Worm (Caenorhabditis elegans): ENCODE measurements around the gene hpo-12.

The hpo-12 gene

DNA sequence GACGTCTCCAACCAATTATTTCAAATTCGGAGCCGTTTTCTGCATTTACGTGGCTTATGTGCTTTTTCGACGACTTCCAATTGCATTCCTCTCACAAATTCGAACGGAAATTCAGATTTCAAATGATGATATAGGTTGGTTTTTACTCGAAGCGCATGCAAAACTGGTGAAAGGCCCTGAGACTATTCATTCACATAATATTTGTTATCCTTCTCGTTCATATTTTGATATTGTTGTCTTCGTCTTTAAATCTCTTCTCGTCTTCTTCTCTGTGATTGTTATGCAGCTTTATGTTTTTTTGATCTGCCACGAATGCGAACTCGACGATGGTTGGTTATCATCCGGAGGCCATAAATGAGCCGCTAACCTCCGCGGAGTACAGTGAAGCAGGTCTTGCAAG is at the start of gene hpo-12:
Gene hpo-12, plus strand, starts transcription at position 301 of the 400 bp plus-strand sequence.
- no peak for TF ChIP-seq lin-14 (GFP tag; optimal IDR thresholded peaks at IDR 0.05)
- no peak for TF ChIP-seq ceh-82 (tag; optimal IDR thresholded peaks at IDR 0.05)
- TF ChIP-seq hpl-2 (GFP tag; optimal IDR thresholded peaks at IDR 0.05): no peak
- no peak for TF ChIP-seq nhr-85 (tag)
- no peak for TF ChIP-seq lin-35 (GFP tag; optimal IDR thresholded peaks at IDR 0.05)
- no peak for TF ChIP-seq isw-1 (GFP tag; IDR thresholded peaks at IDR 0.05)
- TF ChIP-seq ztf-4 (tag; optimal IDR thresholded peaks at IDR 0.05): no peak

DNA sequence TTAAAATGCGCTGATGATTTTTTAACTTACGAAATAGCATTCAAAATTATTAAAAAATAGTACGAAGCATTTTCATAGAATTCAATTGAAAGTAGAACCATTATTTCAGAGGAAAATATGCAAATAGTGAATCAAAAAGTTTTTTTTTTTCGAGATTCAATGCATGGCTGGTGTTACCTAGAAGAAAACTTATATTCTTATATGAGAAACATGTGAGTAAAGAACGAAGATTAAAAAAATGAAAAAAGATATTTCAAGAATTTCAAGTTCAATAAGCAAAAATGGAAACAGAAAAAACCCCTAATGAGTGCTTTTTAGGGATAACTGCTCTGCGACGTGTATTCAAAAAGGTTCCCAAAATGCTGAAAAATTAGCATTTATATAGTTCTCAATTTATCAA is 47.0 kb upstream of the hpo-12 start, which contains the start of gene sre-16:
Gene sre-16, minus strand, starts transcription at position 101 of the 400 bp plus-strand sequence.
- no peak for TF ChIP-seq dpl-1 (GFP tag; optimal IDR thresholded peaks at IDR 0.05)
- TF ChIP-seq unc-98 (GFP tag; IDR thresholded peaks at IDR 0.05): no peak
- peak; percentile 31 for TF ChIP-seq fkh-8 (tag; optimal IDR thresholded peaks at IDR 0.05)

DNA sequence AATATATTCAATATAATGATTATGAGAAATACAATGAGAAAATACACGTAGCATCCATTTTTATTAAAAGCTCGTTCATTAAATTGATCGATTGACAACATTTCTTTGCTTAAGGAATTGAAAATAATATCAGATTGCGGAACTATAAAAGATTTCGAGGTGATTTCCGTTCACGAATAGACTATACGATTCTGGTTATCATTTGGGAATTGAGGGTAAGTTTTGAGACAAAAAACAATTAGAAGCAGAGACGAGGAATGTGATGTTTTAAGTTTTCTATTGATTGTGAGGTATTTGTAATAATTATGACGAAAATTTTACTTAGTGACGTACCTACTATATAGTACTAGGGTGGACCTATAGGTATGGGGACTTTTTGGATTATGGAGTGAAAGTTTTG is 44.1 kb upstream of the hpo-12 start, which contains the start of gene sre-19:
Gene sre-19, minus strand, starts transcription at position 101 of the 400 bp plus-strand sequence.
- TF ChIP-seq lin-13 (GFP tag; optimal IDR thresholded peaks at IDR 0.05) (no peak), nhr-47 (tag; optimal IDR thresholded peaks at IDR 0.05) (no peak), mef-2 (tag; optimal IDR thresholded peaks at IDR 0.05) (no peak), C34B4.2 (tag; optimal IDR thresholded peaks at IDR 0.05) (no peak), mab-9 (GFP tag; IDR thresholded peaks at IDR 0.05) (no peak)

DNA sequence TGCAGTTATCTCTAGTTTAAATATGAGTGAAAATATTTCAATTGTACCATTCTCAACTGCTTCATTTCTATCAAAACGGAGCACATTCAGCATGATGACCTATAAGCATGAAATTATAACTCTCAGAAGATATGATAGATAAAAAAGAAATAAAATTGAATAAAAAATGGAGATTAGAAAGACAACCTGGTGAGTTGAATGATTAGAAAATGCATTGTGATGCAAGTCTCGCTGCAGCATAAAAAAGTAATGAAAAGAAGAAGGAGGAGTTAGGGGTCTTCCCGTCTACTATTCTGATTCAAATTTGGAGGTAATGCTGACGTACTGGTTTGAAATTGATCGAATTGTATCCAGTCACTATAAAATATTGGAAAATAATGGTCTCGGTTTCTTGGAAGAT is 38.3 kb upstream of the hpo-12 start, which contains the start of gene sre-15:
Gene sre-15, minus strand, starts transcription at position 101 of the 400 bp plus-strand sequence.
- TF ChIP-seq egl-27 (tag; optimal IDR thresholded peaks at IDR 0.05) (no peak), efl-1 (optimal IDR thresholded peaks at IDR 0.05) (no peak), efl-1 (GFP tag; optimal IDR thresholded peaks at IDR 0.05 in 1 of 2) (peak in 1 of 2 experiments; percentile 58), hpl-2 (GFP tag; optimal IDR thresholded peaks at IDR 0.05) (no peak), dsc-1 (tag; optimal IDR thresholded peaks at IDR 0.05) (peak; percentile 6)

DNA sequence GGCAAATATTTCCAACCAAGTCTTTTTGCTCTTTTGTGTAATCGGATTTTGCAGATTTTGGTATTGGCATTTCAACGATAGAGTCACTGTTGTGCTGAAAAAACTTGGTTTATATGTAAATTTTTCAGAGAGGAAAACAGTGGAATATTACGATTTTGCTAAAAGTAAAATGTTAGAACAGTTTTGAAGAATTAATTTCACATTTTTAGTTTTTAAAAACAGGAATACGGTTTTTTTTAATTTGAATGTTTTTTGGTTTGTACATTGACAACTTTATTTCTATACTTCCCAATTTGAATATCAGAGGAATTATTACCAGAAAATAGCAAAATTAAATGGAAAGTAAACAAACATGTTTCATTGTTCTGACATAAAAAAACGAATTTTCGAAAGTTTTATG is 30.4 kb upstream of the hpo-12 start, which contains the start of gene dnj-26:
Gene dnj-26, minus strand, starts transcription at position 101 of the 400 bp plus-strand sequence.
- TF ChIP-seq nhr-47 (tag; optimal IDR thresholded peaks at IDR 0.05): no peak
- TF ChIP-seq efl-1 (optimal IDR thresholded peaks at IDR 0.05): no peak
- peak in 1 of 2 experiments; percentile 59 for TF ChIP-seq efl-1 (GFP tag; optimal IDR thresholded peaks at IDR 0.05 in 1 of 2)
- TF ChIP-seq nhr-20 (tag; optimal IDR thresholded peaks at IDR 0.05): no peak
- no peak for TF ChIP-seq lin-35 (GFP tag; optimal IDR thresholded peaks at IDR 0.05)

DNA sequence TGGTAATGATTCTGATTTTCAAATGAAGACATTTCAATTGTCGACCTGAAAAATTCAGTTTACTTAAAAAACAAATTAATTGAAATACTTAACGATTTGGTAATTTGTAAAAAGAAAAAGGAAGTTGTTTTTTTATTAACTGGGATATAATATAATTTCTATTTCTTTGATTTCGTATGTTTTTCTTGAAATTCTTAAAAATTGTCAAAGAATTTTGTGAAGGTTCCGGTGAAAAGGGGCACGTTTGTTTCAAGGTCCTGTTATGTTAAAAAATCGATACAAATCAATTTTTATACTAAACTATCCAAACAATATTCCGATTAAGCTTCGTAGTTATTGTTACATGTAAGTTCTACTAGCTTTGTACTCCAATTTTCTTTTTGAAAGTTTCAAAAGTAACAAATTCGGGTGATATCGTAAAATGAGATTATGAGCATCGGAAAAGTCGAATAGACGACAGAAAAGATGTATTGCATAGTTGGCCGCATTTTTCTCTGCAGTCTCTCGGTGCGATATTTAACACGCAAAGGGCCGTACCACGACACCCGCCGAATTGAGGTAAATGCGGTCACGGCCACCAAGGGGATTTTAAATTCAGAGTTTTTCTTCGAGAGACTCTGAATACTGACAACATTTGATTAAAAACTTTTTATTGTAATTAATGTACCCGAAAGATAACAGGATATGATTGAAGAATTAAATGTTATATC is 23.7 kb upstream of the hpo-12 start, which contains the start of gene Y39C12A.9:
Gene Y39C12A.9, minus strand, starts transcription at position 51 of the 710 bp plus-strand sequence.
- peak in 1 of 2 experiments; percentile 49 for TF ChIP-seq lsy-2 (tag; optimal IDR thresholded peaks at IDR 0.05)
- TF ChIP-seq ceh-82 (tag; optimal IDR thresholded peaks at IDR 0.05): peak in 1 of 3 experiments; percentile 4
- TF ChIP-seq dsc-1 (tag; optimal IDR thresholded peaks at IDR 0.05): no peak
- peak; percentile 53 for TF ChIP-seq rnt-1 (tag; optimal IDR thresholded peaks at IDR 0.05)
- TF ChIP-seq efl-1 (optimal IDR thresholded peaks at IDR 0.05): peak in 1 of 2 experiments; percentile 44
- TF ChIP-seq efl-1 (GFP tag; optimal IDR thresholded peaks at IDR 0.05 in 1 of 2): no peak
- TF ChIP-seq dpl-1 (GFP tag; optimal IDR thresholded peaks at IDR 0.05): peak in 1 of 3 experiments; percentile 20

DNA sequence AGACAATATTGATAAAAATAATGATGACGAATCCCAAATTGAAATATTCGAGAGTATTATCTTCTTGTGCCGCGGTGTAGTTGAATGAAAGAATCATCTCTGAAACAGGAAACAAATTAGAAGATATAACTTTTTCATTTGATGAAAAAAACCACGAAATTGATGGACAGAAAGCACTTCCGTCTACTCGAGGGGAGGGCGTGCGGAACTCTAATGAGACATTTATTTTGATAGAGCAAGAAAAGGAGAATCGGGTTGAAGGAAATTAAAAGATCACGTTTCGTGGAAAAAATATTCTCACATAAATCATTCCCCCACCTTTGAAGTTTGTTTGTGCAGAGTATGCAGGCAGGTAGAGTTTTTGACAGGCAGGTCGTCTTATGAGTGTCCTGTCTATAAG is 21.6 kb upstream of the hpo-12 start, which contains the start of gene sre-14:
Gene sre-14, minus strand, starts transcription at position 101 of the 400 bp plus-strand sequence.
- no peak for TF ChIP-seq C34B4.2 (tag; optimal IDR thresholded peaks at IDR 0.05)
- peak; percentile 22 for TF ChIP-seq dsc-1 (tag; optimal IDR thresholded peaks at IDR 0.05)

DNA sequence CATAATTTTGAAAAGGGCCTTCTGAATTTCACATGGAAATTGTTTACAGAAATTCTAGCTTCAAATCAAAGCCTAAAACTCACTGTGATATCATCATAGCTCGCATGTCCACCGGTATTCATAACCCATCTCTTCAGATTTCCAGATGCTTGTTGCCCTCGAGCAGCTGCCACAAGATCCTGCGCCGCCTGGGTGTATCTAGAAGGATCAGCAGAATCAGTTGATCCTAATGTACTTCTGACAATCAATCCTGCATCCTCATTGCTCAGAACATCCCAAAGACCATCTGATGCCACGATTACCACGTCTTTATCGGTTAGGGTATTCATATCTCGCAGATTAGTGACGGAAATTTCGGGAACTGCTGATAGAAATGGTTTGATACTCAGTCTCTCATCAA is 17.1 kb upstream of the hpo-12 start:
- TF ChIP-seq sox-4 (tag; optimal IDR thresholded peaks at IDR 0.05): no peak
- TF ChIP-seq ceh-88 (GFP tag; IDR thresholded peaks at IDR 0.05): no peak
- TF ChIP-seq unc-98 (GFP tag; IDR thresholded peaks at IDR 0.05): no peak
- TF ChIP-seq lsy-2 (tag; optimal IDR thresholded peaks at IDR 0.05): no peak
- no peak for TF ChIP-seq lir-3 (tag; optimal IDR thresholded peaks at IDR 0.05; ENCODE audit: poor library complexity)
- TF ChIP-seq ceh-8 (GFP tag; optimal IDR thresholded peaks at IDR 0.05): no peak
- TF ChIP-seq zag-1 (tag; optimal IDR thresholded peaks at IDR 0.05): no peak
- no peak for TF ChIP-seq pqm-1 (tag; optimal IDR thresholded peaks at IDR 0.05)
- TF ChIP-seq fos-1 (tag; optimal IDR thresholded peaks at IDR 0.05): no peak
- TF ChIP-seq xbp-1 (tag; optimal IDR thresholded peaks at IDR 0.05): no peak
- TF ChIP-seq sup-37 (GFP tag; optimal IDR thresholded peaks at IDR 0.05): no peak
- TF ChIP-seq lin-35 (GFP tag; optimal IDR thresholded peaks at IDR 0.05): no peak
- no peak for TF ChIP-seq Y116A8C.19 (tag; optimal IDR thresholded peaks at IDR 0.05; ENCODE audit: borderline replicate concordance)
- TF ChIP-seq hlh-4 (tag; optimal IDR thresholded peaks at IDR 0.05): no peak
- no peak for TF ChIP-seq ztf-4 (tag; optimal IDR thresholded peaks at IDR 0.05)
- TF ChIP-seq lin-39 (tag; optimal IDR thresholded peaks at IDR 0.05): no peak
- TF ChIP-seq nhr-47 (tag; optimal IDR thresholded peaks at IDR 0.05): no peak
- no peak for TF ChIP-seq ceh-82 (tag; optimal IDR thresholded peaks at IDR 0.05)
- no peak for TF ChIP-seq mab-9 (GFP tag; IDR thresholded peaks at IDR 0.05)
- TF ChIP-seq nhr-85 (tag): no peak
